Worm (Caenorhabditis elegans) whole organism, young adult: ENCODE measurements around the gene T03D3.5.

Experiments used
- B0035.1 ChIP-seq: sonication (generic microtip); optimal IDR thresholded peaks from 2 replicates; lab custom pipeline; 2016; ENCODE audit warnings: missing genetic modification characterization, mild to moderate bottlenecking, missing compliant biosample characterization, missing genotype, missing genetic modification reagents
- B0336.3 ChIP-seq: fragments of 200-800 bp; sonication (Bioruptor generic); IDR thresholded peaks from 2 replicates; pipeline ENCODE4 v1.3.6; 2022; ENCODE audit warnings: missing genetic modification characterization, missing compliant biosample characterization
- C17E4.6 ChIP-seq: fragments of 200-800 bp; sonication (Bioruptor generic); IDR thresholded peaks from 2 replicates; pipeline ENCODE4 v1.3.6; 2022; ENCODE audit warnings: missing genetic modification reagents, missing genetic modification characterization, missing compliant biosample characterization
- D2030.7 ChIP-seq: fragments of 200-800 bp; sonication (Bioruptor generic); IDR thresholded peaks from 2 replicates; pipeline ENCODE4 v1.3.6; 2022; ENCODE audit warnings: missing genetic modification reagents, missing genetic modification characterization, missing compliant biosample characterization
- F22D6.2 ChIP-seq: sonication (generic microtip); optimal IDR thresholded peaks from 2 replicates; lab custom pipeline; 2016; ENCODE audit warnings: mild to moderate bottlenecking, missing genetic modification characterization, missing compliant biosample characterization
- F23B12.7 ChIP-seq: sonication (generic microtip); optimal IDR thresholded peaks from 2 replicates; lab custom pipeline; 2017; ENCODE audit warnings: missing genetic modification characterization, mild to moderate bottlenecking, missing compliant biosample characterization, antibody characterized with exemption, moderate library complexity; ENCODE audit not compliant: insufficient read depth
- F39B2.1 ChIP-seq: fragments of 200-800 bp; sonication (Bioruptor generic); IDR thresholded peaks from 2 replicates; pipeline ENCODE4 v1.3.6; 2022; ENCODE audit warnings: missing genetic modification reagents, missing genetic modification characterization, missing compliant biosample characterization
- F52B5.7 ChIP-seq: sonication (generic microtip); optimal IDR thresholded peaks from 2 replicates; lab custom pipeline; 2016; ENCODE audit warnings: mild to moderate bottlenecking, missing genetic modification characterization, missing compliant biosample characterization
- F55B11.4 ChIP-seq: sonication (generic microtip); optimal IDR thresholded peaks from 2 replicates; lab custom pipeline; 2016; ENCODE audit warnings: missing compliant biosample characterization, missing genetic modification characterization, borderline replicate concordance; ENCODE audit not compliant: insufficient read depth
- F57A8.1 ChIP-seq: fragments of 200-800 bp; sonication (Bioruptor generic); optimal IDR thresholded peaks from 2 replicates; lab custom pipeline; 2018; ENCODE audit warnings: mild to moderate bottlenecking, missing genetic modification characterization, moderate library complexity, missing compliant biosample characterization
- T26A5.8 ChIP-seq: sonication (generic microtip); optimal IDR thresholded peaks from 2 replicates; lab custom pipeline; 2016; ENCODE audit warnings: missing genetic modification characterization, missing compliant biosample characterization
- Y53F4B.3 ChIP-seq: fragments of 200-800 bp; sonication (Bioruptor generic); IDR thresholded peaks from 2 replicates; pipeline ENCODE4 v1.3.6; 2022; ENCODE audit warnings: missing genetic modification reagents, missing genetic modification characterization, missing compliant biosample characterization
- Y56A3A.18 ChIP-seq: fragments of 200-800 bp; sonication (Bioruptor generic); IDR thresholded peaks from 2 replicates; pipeline ENCODE4 v1.3.6; 2022; ENCODE audit warnings: missing genetic modification reagents, missing genetic modification characterization, missing compliant biosample characterization
- Y67H2A.10 ChIP-seq: fragments of 200-800 bp; sonication (Bioruptor generic); conservative IDR thresholded peaks from 2 replicates; pipeline ENCODE4 v1.3.6; 2022; ENCODE audit warnings: missing genetic modification reagents, missing genetic modification characterization, missing compliant biosample characterization
- Y95B8A.8 ChIP-seq: fragments of 200-800 bp; sonication (Bioruptor generic); IDR thresholded peaks from 2 replicates; pipeline ENCODE4 v1.3.6; 2022; ENCODE audit warnings: missing genetic modification reagents, missing genetic modification characterization, missing compliant biosample characterization
- ZK185.1 ChIP-seq: sonication (generic microtip); optimal IDR thresholded peaks from 2 replicates; lab custom pipeline; 2016; ENCODE audit warnings: mild to moderate bottlenecking, missing genetic modification characterization, missing compliant biosample characterization; ENCODE audit not compliant: poor library complexity, severe bottlenecking
- athp-1 ChIP-seq: sonication (generic microtip); optimal IDR thresholded peaks from 2 replicates; lab custom pipeline; 2017; ENCODE audit warnings: mild to moderate bottlenecking, missing genetic modification characterization, missing compliant biosample characterization
- attf-5 ChIP-seq: fragments of 200-800 bp; sonication (Bioruptor generic); optimal IDR thresholded peaks from 2 replicates; lab custom pipeline; 2018; ENCODE audit warnings: mild to moderate bottlenecking, missing genetic modification characterization, missing compliant biosample characterization
- ccch-3 ChIP-seq: fragments of 200-800 bp; sonication (Bioruptor generic); optimal IDR thresholded peaks from 2 replicates; lab custom pipeline; 2018; ENCODE audit warnings: mild to moderate bottlenecking, missing genetic modification characterization, missing compliant biosample characterization
- cebp-1 ChIP-seq, 2 experiments: fragments of 200-800 bp in 1 of 2; sonication (Bioruptor generic) in 1 of 2; sonication (generic microtip) in 1 of 2; IDR thresholded peaks in 1 of 2; optimal IDR thresholded peaks in 1 of 2; 2 replicates each; pipeline versions ENCODE4 v1.3.6 to Lab custom; 2017 to 2022; ENCODE audit warnings: missing compliant biosample characterization in 2 of 2, missing genetic modification characterization in 2 of 2, mild to moderate bottlenecking in 1 of 2, missing genetic modification reagents in 1 of 2, moderate library complexity in 1 of 2
- cebp-2 ChIP-seq: fragments of 200-800 bp; sonication (Bioruptor generic); IDR thresholded peaks from 2 replicates; pipeline ENCODE4 v1.3.6; 2022; ENCODE audit warnings: missing genetic modification characterization, missing compliant biosample characterization
- ceh-27 ChIP-seq: fragments of 200-800 bp; sonication (Bioruptor generic); optimal IDR thresholded peaks from 2 replicates; lab custom pipeline; 2018; ENCODE audit warnings: mild to moderate bottlenecking, missing genetic modification characterization, moderate library complexity, missing compliant biosample characterization
- ceh-40 ChIP-seq: fragments of 200-800 bp; sonication (Bioruptor generic); IDR thresholded peaks from 2 replicates; pipeline ENCODE4 v1.3.6; 2022; ENCODE audit warnings: missing genetic modification characterization, missing compliant biosample characterization
- ceh-91 ChIP-seq: fragments of 200-800 bp; sonication (Bioruptor generic); IDR thresholded peaks from 2 replicates; pipeline ENCODE4 v1.3.6; 2022; ENCODE audit warnings: missing genetic modification reagents, missing genetic modification characterization, missing compliant biosample characterization
- die-1 ChIP-seq: sonication (generic microtip); optimal IDR thresholded peaks from 2 replicates; lab custom pipeline; 2016; ENCODE audit warnings: missing genotype, mild to moderate bottlenecking, missing genetic modification characterization, missing compliant biosample characterization
- egl-18 ChIP-seq: fragments of 200-800 bp; sonication (Bioruptor generic); IDR thresholded peaks from 2 replicates; pipeline ENCODE4 v1.3.6; 2022; ENCODE audit warnings: missing genetic modification reagents, missing genetic modification characterization, missing compliant biosample characterization
- ekl-4 ChIP-seq: fragments of 200-800 bp; sonication (Bioruptor generic); IDR thresholded peaks from 2 replicates; pipeline ENCODE4 v1.3.6; 2022; ENCODE audit warnings: missing genetic modification reagents, missing genetic modification characterization, missing compliant biosample characterization
- hlh-26 ChIP-seq: fragments of 200-800 bp; sonication (Bioruptor generic); conservative IDR thresholded peaks from 2 replicates; pipeline ENCODE4 v1.3.6; 2022; ENCODE audit warnings: missing genetic modification reagents, missing genetic modification characterization, missing compliant biosample characterization
- hmg-20 ChIP-seq: fragments of 200-800 bp; sonication (Bioruptor generic); IDR thresholded peaks from 2 replicates; pipeline ENCODE4 v1.3.6; 2022; ENCODE audit warnings: missing genetic modification reagents, missing genetic modification characterization, missing compliant biosample characterization
- mes-4 ChIP-seq: sonication (generic microtip); optimal IDR thresholded peaks from 2 replicates; lab custom pipeline; 2016; ENCODE audit warnings: missing genotype, missing genetic modification characterization, missing compliant biosample characterization
- nhr-120 ChIP-seq: fragments of 200-800 bp; sonication (Bioruptor generic); IDR thresholded peaks from 2 replicates; pipeline ENCODE4 v1.3.6; 2022; ENCODE audit warnings: missing genetic modification characterization, missing compliant biosample characterization
- nhr-179 ChIP-seq: sonication (generic microtip); optimal IDR thresholded peaks from 2 replicates; lab custom pipeline; 2016; ENCODE audit warnings: mild to moderate bottlenecking, missing genetic modification characterization, missing compliant biosample characterization
- nhr-80 ChIP-seq: sonication (generic microtip); optimal IDR thresholded peaks from 2 replicates; lab custom pipeline; 2016; ENCODE audit warnings: missing genetic modification characterization, missing compliant biosample characterization
- nhr-90 ChIP-seq: sonication (generic microtip); optimal IDR thresholded peaks from 2 replicates; lab custom pipeline; 2016; ENCODE audit warnings: missing genotype, mild to moderate bottlenecking, missing genetic modification characterization, missing compliant biosample characterization
- repo-1 ChIP-seq: sonication (generic microtip); optimal IDR thresholded peaks from 2 replicates; lab custom pipeline; 2017; ENCODE audit warnings: mild to moderate bottlenecking, missing genetic modification characterization, missing compliant biosample characterization
- rpc-1 ChIP-seq, 2 experiments: fragments of 150-350 bp in 1 of 2; sonication (generic microtip) in 1 of 2; optimal IDR thresholded peaks; 2 replicates each; lab custom pipeline; 2014 to 2018; ENCODE audit warnings: missing biosample characterization in 1 of 2, missing genetic modification characterization in 1 of 2, missing genetic modification reagents in 1 of 2, missing genotype in 1 of 2
- snpc-1.1 ChIP-seq: sonication (generic microtip); optimal IDR thresholded peaks from 2 replicates; lab custom pipeline; 2017; ENCODE audit warnings: missing genetic modification characterization, mild to moderate bottlenecking, missing compliant biosample characterization, antibody characterized with exemption, moderate library complexity, missing genotype, missing genetic modification reagents; ENCODE audit not compliant: insufficient read depth
- snpc-1.3 ChIP-seq: sonication (generic microtip); optimal IDR thresholded peaks from 2 replicates; lab custom pipeline; 2017; ENCODE audit warnings: missing genetic modification characterization, mild to moderate bottlenecking, missing compliant biosample characterization, antibody characterized with exemption, moderate library complexity, missing genotype, missing genetic modification reagents; ENCODE audit not compliant: insufficient read depth
- snpc-4 ChIP-seq, 5 experiments: fragments of 150-350 bp in 1 of 5; sonication (generic microtip) in 4 of 5; optimal IDR thresholded peaks; 2 replicates each; lab custom pipeline; 2014 to 2018; ENCODE audit warnings: missing genetic modification characterization in 5 of 5, missing biosample characterization in 3 of 5, antibody characterized with exemption in 2 of 5, mild to moderate bottlenecking in 2 of 5, missing compliant biosample characterization in 2 of 5, missing genotype in 2 of 5, moderate library complexity in 2 of 5, missing genetic modification reagents in 1 of 5
- tbx-9 ChIP-seq: sonication (generic microtip); optimal IDR thresholded peaks from 2 replicates; lab custom pipeline; 2016; ENCODE audit warnings: borderline replicate concordance, missing genetic modification characterization, inconsistent platforms, missing compliant biosample characterization
- tlf-1 ChIP-seq: fragments of 200-800 bp; sonication (Bioruptor generic); optimal IDR thresholded peaks from 2 replicates; lab custom pipeline; 2018; ENCODE audit warnings: mild to moderate bottlenecking, missing genetic modification characterization, missing compliant biosample characterization
- ztf-25 ChIP-seq: fragments of 200-800 bp; sonication (Bioruptor generic); IDR thresholded peaks from 2 replicates; pipeline ENCODE4 v1.3.6; 2022; ENCODE audit warnings: missing genetic modification reagents, missing genetic modification characterization, missing compliant biosample characterization

The T03D3.5 gene

DNA sequence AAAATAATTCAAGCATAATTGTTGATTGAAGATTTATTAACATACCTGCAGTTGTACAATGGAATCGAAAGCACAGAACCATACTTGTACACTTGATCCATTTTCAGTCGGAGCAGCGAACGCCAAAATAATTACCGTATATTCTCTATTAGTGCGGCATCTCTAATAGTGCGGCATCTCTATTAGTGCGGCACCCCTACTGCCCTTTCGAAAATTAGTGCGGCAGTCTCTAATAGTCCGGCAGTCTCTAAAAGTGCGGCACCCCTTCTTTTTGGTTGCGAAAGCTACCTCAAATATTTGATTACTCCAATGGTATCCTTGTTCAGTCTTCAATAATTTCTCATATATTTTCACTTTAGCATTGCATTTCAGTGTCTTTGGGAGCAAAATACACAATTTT lies 8.5 kb downstream of the T03D3.5 start, which contains the start of gene srt-34 (continued):
- no peak for TF ChIP-seq die-1 (tag; lab: Kevin White, UChicago)
- TF ChIP-seq, all 124 proteins: peak for 0

DNA sequence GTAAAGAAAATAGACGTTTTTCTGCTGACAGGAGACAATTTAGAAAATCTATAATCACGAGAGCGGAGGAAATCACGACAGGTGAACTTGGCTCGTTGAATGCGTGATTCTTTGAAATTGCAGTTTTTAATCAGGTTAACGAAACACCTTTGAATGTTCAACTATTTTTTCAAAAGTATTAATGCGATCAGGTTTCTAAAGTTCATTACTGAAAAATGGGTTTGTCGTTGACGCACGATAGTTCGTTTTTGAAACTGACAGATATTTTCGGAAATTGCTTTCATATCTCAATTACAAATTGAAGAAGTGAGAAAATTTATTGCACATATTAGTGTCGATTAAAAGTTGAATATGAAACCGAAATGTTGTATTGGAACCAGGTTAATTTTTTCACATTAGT lies 10.7 kb downstream of the T03D3.5 start, which contains the start of gene F54E2.5:
Gene F54E2.5, minus strand, starts transcription at position 101 of the 400 bp plus-strand sequence.
- TF ChIP-seq snpc-4 (GFP tag; optimal IDR thresholded peaks at IDR 0.05; lab: Kevin White, UChicago): no peak
- TF ChIP-seq snpc-4 (tag; optimal IDR thresholded peaks at IDR 0.05; lab: Kevin White, UChicago): no peak
- no peak for TF ChIP-seq B0336.3 (GFP tag; lab: Robert Waterston, UW)
- TF ChIP-seq egl-18 (GFP tag; lab: Robert Waterston, UW): no peak
- TF ChIP-seq F55B11.4: no peak
- no peak for TF ChIP-seq ceh-91 (GFP tag; lab: Robert Waterston, UW)
- no peak for TF ChIP-seq C17E4.6
- no peak for TF ChIP-seq F22D6.2 (tag; lab: Kevin White, UChicago)
- no peak for TF ChIP-seq D2030.7 (GFP tag; lab: Robert Waterston, UW)
- no peak for TF ChIP-seq F57A8.1
- TF ChIP-seq Y56A3A.18 (GFP tag; lab: Robert Waterston, UW): no peak
- no peak for TF ChIP-seq Y95B8A.8 (GFP tag; lab: Robert Waterston, UW)
- TF ChIP-seq snpc-1.3: no peak
- no peak for TF ChIP-seq nhr-90 (tag; lab: Kevin White, UChicago)
- TF ChIP-seq tlf-1 (GFP tag; lab: Kevin White, UChicago): no peak
- TF ChIP-seq, all 124 proteins: peak for 0

DNA sequence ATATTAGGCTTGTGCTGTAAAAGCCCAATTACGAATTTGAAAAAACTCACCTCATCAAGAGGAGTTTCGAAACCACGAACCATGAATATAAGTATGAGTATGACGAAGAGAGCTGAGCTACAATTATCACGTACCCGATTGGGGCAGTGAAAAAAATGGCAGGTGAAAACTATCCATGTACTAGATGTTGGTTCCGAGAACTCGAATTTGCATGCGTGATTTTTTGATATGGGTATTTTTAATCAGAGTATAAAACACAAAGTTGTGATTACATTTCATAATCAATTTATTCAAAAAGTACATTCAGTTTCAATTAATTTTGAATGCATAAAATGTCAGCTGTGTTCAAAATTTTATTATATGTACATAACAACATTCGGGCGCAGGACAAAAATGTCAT lies 12.8 kb downstream of the T03D3.5 start, which contains the start of gene F54E2.9:
Gene F54E2.9, minus strand, starts transcription at position 132 of the 400 bp plus-strand sequence.
- TF ChIP-seq ekl-4 (GFP tag; lab: Robert Waterston, UW): no peak
- TF ChIP-seq ceh-27: no peak
- no peak for TF ChIP-seq T26A5.8 (tag; lab: Kevin White, UChicago)
- no peak for TF ChIP-seq rpc-1 (optimal IDR thresholded peaks at IDR 0.05; lab: Kevin White, UChicago)
- TF ChIP-seq rpc-1 (tag; optimal IDR thresholded peaks at IDR 0.05; lab: Kevin White, UChicago): no peak
- TF ChIP-seq F52B5.7 (tag; lab: Kevin White, UChicago): no peak
- no peak for TF ChIP-seq ceh-40
- TF ChIP-seq egl-18 (GFP tag; lab: Robert Waterston, UW): no peak
- TF ChIP-seq tbx-9 (tag; lab: Kevin White, UChicago): no peak
- TF ChIP-seq ZK185.1 (tag; lab: Kevin White, UChicago): no peak
- no peak for TF ChIP-seq nhr-179
- TF ChIP-seq cebp-1 (GFP tag; IDR thresholded peaks at IDR 0.05; lab: Robert Waterston, UW): no peak
- no peak for TF ChIP-seq cebp-1 (tag; optimal IDR thresholded peaks at IDR 0.05; lab: Kevin White, UChicago)
- no peak for TF ChIP-seq F39B2.1 (GFP tag; lab: Robert Waterston, UW)
- TF ChIP-seq snpc-1.1 (tag; lab: Kevin White, UChicago): no peak
- no peak for TF ChIP-seq ccch-3 (GFP tag; lab: Kevin White, UChicago)
- TF ChIP-seq mes-4 (tag; lab: Kevin White, UChicago): no peak
- no peak for TF ChIP-seq nhr-120 (GFP tag; lab: Robert Waterston, UW)
- no peak for TF ChIP-seq B0035.1 (tag; lab: Kevin White, UChicago)

DNA sequence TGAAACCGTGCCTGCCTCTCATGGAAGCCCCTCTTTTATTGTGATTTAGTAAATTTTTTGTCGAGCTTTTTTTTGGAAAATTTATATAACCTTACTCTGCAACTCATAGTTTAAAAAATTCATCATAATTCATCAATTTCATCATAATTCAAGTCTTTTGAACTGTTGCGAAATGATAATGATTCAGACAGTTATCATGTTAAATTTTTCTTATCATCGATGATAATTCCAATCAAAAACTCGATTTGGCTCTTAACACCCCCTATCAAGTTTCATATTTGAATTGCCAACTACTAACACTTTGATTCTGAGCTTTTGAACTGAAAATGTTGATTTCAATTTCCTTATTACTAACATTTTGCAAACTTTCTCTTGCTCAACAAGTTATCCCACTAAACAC lies 16.5 kb downstream of the T03D3.5 start, which contains the start of gene F54E2.1:
Gene F54E2.1, plus strand, starts transcription at position 235 of the 400 bp plus-strand sequence.
- TF ChIP-seq ekl-4 (GFP tag; lab: Robert Waterston, UW): no peak
- TF ChIP-seq cebp-2 (GFP tag; lab: Robert Waterston, UW): no peak
- no peak for TF ChIP-seq hlh-26 (GFP tag; lab: Robert Waterston, UW)
- TF ChIP-seq ztf-25: no peak
- TF ChIP-seq hmg-20: no peak
- no peak for TF ChIP-seq repo-1 (tag; lab: Kevin White, UChicago)
- no peak for TF ChIP-seq snpc-4 (GFP tag; optimal IDR thresholded peaks at IDR 0.05; lab: Kevin White, UChicago)
- no peak for TF ChIP-seq snpc-4 (tag; optimal IDR thresholded peaks at IDR 0.05; lab: Kevin White, UChicago)
- TF ChIP-seq attf-5: no peak
- TF ChIP-seq cebp-1 (GFP tag; IDR thresholded peaks at IDR 0.05; lab: Robert Waterston, UW): peak; percentile 87
- TF ChIP-seq cebp-1 (tag; optimal IDR thresholded peaks at IDR 0.05; lab: Kevin White, UChicago): no peak
- TF ChIP-seq nhr-80 (tag; lab: Kevin White, UChicago): peak; percentile 82
- TF ChIP-seq Y53F4B.3 (GFP tag; lab: Robert Waterston, UW): no peak
- TF ChIP-seq F23B12.7 (tag; lab: Kevin White, UChicago): no peak
- no peak for TF ChIP-seq Y67H2A.10
- no peak for TF ChIP-seq athp-1 (tag; lab: Kevin White, UChicago)
